Worm (Caenorhabditis elegans): Measurements from ENCODE around the gene znf-622.
A peak's percentile ranks its signal among the peaks of the same experiment; 100 is the strongest.

DNA sequence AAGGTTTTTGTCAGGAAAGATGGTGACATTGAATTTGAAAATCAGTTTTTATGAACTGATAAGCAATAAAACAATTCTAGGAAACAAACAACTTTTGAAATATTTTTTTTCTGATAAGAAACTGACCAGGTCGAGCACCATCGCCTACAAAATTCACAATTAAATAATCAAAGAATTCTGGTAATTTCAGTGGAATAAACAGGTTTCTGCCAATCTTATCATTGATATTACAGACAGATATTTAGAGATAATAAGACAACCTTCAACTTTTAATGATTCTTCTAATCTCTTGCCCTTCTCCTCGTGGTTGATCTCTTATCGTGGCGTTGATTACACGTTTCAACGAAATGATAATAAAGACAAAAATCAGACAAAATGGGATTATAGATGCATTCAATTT lies 14.9 kb downstream of the znf-622 start:
- TF ChIP-seq nhr-6 (tag; optimal IDR thresholded peaks at IDR 0.05): no peak
- no peak for TF ChIP-seq R02D3.7 (tag; optimal IDR thresholded peaks at IDR 0.05)
- TF ChIP-seq elt-3 (tag; optimal IDR thresholded peaks at IDR 0.05): no peak
- no peak for TF ChIP-seq skn-1 (tag; optimal IDR thresholded peaks at IDR 0.05)
- no peak for TF ChIP-seq ama-1 (optimal IDR thresholded peaks at IDR 0.05)
- peak in 1 of 2 experiments; percentile 18 for TF ChIP-seq mdl-1 (tag; optimal IDR thresholded peaks at IDR 0.05)
- TF ChIP-seq snpc-4 (tag; optimal IDR thresholded peaks at IDR 0.05): no peak
- TF ChIP-seq nhr-237 (tag; optimal IDR thresholded peaks at IDR 0.05): no peak

All from whole organism, L2 larva.